Fruit fly (Drosophila melanogaster) whole organism, embryonic: Measurements from ENCODE around the gene CG11811.

Experiments used
- BtbVII ChIP-seq: fragments of 200-800 bp; sonication (Bioruptor generic); optimal IDR thresholded peaks from 3 replicates; lab custom pipeline; 2017; ENCODE audit warnings: missing biosample characterization, mild to moderate bottlenecking, missing genetic modification characterization
- CG10543 ChIP-seq: fragments of 200-800 bp; sonication (Bioruptor generic); optimal IDR thresholded peaks from 3 replicates; lab custom pipeline; 2017; ENCODE audit warnings: missing biosample characterization, mild to moderate bottlenecking, missing genetic modification characterization, moderate library complexity
- CG12659 ChIP-seq: fragments of 200-800 bp; sonication (Bioruptor generic); optimal IDR thresholded peaks from 3 replicates; lab custom pipeline; 2017; ENCODE audit warnings: mild to moderate bottlenecking, missing biosample characterization, missing genetic modification reagents, missing genetic modification characterization
- CG14710 ChIP-seq: fragments of 200-800 bp; sonication (Bioruptor generic); optimal IDR thresholded peaks from 3 replicates; lab custom pipeline; 2019; ENCODE audit warnings: missing biosample characterization, mild to moderate bottlenecking, missing genetic modification characterization, moderate library complexity
- CG15269 ChIP-seq: fragments of 200-800 bp; sonication (Bioruptor generic); optimal IDR thresholded peaks from 2 replicates; lab custom pipeline; 2018; ENCODE audit warnings: missing biosample characterization, mild to moderate bottlenecking, missing genetic modification characterization, moderate library complexity
- CG1603 ChIP-seq: fragments of 200-800 bp; sonication (Bioruptor generic); optimal IDR thresholded peaks from 2 replicates; lab custom pipeline; 2019; ENCODE audit warnings: missing biosample characterization, mild to moderate bottlenecking, missing genetic modification characterization, moderate library complexity
- CG17328 ChIP-seq: fragments of 200-800 bp; sonication (Bioruptor generic); IDR thresholded peaks from 2 replicates; pipeline ENCODE4 v1.3.6; 2022; ENCODE audit warnings: missing biosample characterization, missing genetic modification characterization
- CG17612 ChIP-seq: fragments of 200-800 bp; sonication (Bioruptor generic); IDR thresholded peaks from 2 replicates; pipeline ENCODE4 v1.3.6; 2022; ENCODE audit warnings: missing biosample characterization, missing genetic modification characterization
- CG18764 ChIP-seq: fragments of 200-800 bp; sonication (Bioruptor generic); optimal IDR thresholded peaks from 3 replicates; lab custom pipeline; 2016; ENCODE audit warnings: missing biosample characterization, missing genetic modification characterization
- CG2678 ChIP-seq: fragments of 200-800 bp; sonication (Bioruptor generic); optimal IDR thresholded peaks from 3 replicates; lab custom pipeline; 2019; ENCODE audit warnings: missing biosample characterization, mild to moderate bottlenecking, missing genetic modification characterization, moderate library complexity
- CG30431 ChIP-seq: fragments of 200-800 bp; sonication (Bioruptor generic); optimal IDR thresholded peaks from 2 replicates; lab custom pipeline; 2017; ENCODE audit warnings: missing biosample characterization, missing genetic modification characterization
- CG33213 ChIP-seq: fragments of 200-800 bp; sonication (Bioruptor generic); optimal IDR thresholded peaks from 3 replicates; lab custom pipeline; 2016; ENCODE audit warnings: missing biosample characterization, missing genetic modification characterization
- CG3995 ChIP-seq: fragments of 200-800 bp; sonication (Bioruptor generic); optimal IDR thresholded peaks from 3 replicates; lab custom pipeline; 2016; ENCODE audit warnings: missing biosample characterization, missing genetic modification characterization
- CG4424 ChIP-seq: fragments of 200-800 bp; sonication (Bioruptor generic); optimal IDR thresholded peaks from 3 replicates; lab custom pipeline; 2016; ENCODE audit warnings: missing biosample characterization, missing genetic modification characterization
- CG4707 ChIP-seq: fragments of 200-800 bp; sonication (Bioruptor generic); optimal IDR thresholded peaks from 2 replicates; lab custom pipeline; 2018; ENCODE audit warnings: missing biosample characterization, mild to moderate bottlenecking, missing genetic modification characterization, moderate library complexity
- CG6854 ChIP-seq: fragments of 200-800 bp; sonication (Bioruptor generic); optimal IDR thresholded peaks from 3 replicates; lab custom pipeline; 2017; ENCODE audit warnings: missing biosample characterization, mild to moderate bottlenecking, missing genetic modification characterization
- CG7928 ChIP-seq: fragments of 200-800 bp; sonication (Bioruptor generic); optimal IDR thresholded peaks from 2 replicates; lab custom pipeline; 2017; ENCODE audit warnings: missing biosample characterization, mild to moderate bottlenecking, missing genetic modification characterization
- CG9727 ChIP-seq: fragments of 200-800 bp; sonication (Bioruptor generic); optimal IDR thresholded peaks from 3 replicates; lab custom pipeline; 2017; ENCODE audit warnings: missing biosample characterization, mild to moderate bottlenecking, missing genetic modification characterization
- Dfd ChIP-seq, 2 experiments: fragments of >200 bp; optimal IDR thresholded peaks; 2 replicates each; lab custom pipeline; 2017; ENCODE audit warnings: missing biosample characterization in 2 of 2, missing genetic modification characterization in 2 of 2
- ERR ChIP-seq: fragments of 200-800 bp; sonication (Bioruptor generic); optimal IDR thresholded peaks from 2 replicates; lab custom pipeline; 2016; ENCODE audit warnings: missing biosample characterization, missing genetic modification characterization
- HLHmδ ChIP-seq: fragments of 200-800 bp; sonication (Bioruptor generic); optimal IDR thresholded peaks from 2 replicates; lab custom pipeline; 2018; ENCODE audit warnings: missing biosample characterization, mild to moderate bottlenecking, missing genetic modification characterization, moderate library complexity
- Lhr ChIP-seq: fragments of 200-800 bp; sonication (Bioruptor generic); optimal IDR thresholded peaks from 3 replicates; lab custom pipeline; 2017; ENCODE audit warnings: mild to moderate bottlenecking, missing biosample characterization, missing genetic modification reagents, missing genetic modification characterization
- Med ChIP-seq: fragments of 200-800 bp; sonication (Bioruptor generic); peaks from one replicate; lab custom pipeline; 2016; ENCODE audit warnings: missing biosample characterization, missing genetic modification characterization, mild to moderate bottlenecking, inconsistent platforms, moderate library complexity
- Pdp1 ChIP-seq, 2 experiments: fragments of 200-800 bp; sonication (Bioruptor generic); optimal IDR thresholded peaks; 3 replicates each; lab custom pipeline; 2016; ENCODE audit warnings: missing biosample characterization in 2 of 2, missing genetic modification characterization in 2 of 2, mild to moderate bottlenecking in 1 of 2, moderate library complexity in 1 of 2
- Ravus ChIP-seq: fragments of 200-800 bp; sonication (Bioruptor generic); IDR thresholded peaks from 2 replicates; pipeline ENCODE4 v1.3.6; 2022; ENCODE audit warnings: missing biosample characterization, missing genetic modification characterization
- Stat92E ChIP-seq, 3 experiments: fragments of >200 bp in 2 of 3; fragments of 200-800 bp in 1 of 3; sonication (Bioruptor generic) in 1 of 3; optimal IDR thresholded peaks; 2 replicates each; lab custom pipeline; 2017 to 2019; ENCODE audit warnings: missing biosample characterization in 3 of 3, missing genetic modification characterization in 3 of 3, mild to moderate bottlenecking in 1 of 3, moderate library complexity in 1 of 3
- TFAM ChIP-seq: fragments of 200-800 bp; sonication (Bioruptor generic); optimal IDR thresholded peaks from 2 replicates; lab custom pipeline; 2017; ENCODE audit warnings: missing biosample characterization, missing genetic modification characterization, inconsistent platforms
- Vsx1 ChIP-seq: fragments of 200-800 bp; sonication (Bioruptor generic); optimal IDR thresholded peaks from 2 replicates; lab custom pipeline; 2017; ENCODE audit warnings: missing biosample characterization, mild to moderate bottlenecking, missing genetic modification characterization, missing genetic modification reagents
- abd-A ChIP-seq: fragments of 200-800 bp; sonication (Bioruptor generic); optimal IDR thresholded peaks from 3 replicates; lab custom pipeline; 2019; ENCODE audit warnings: missing biosample characterization, mild to moderate bottlenecking, missing genetic modification characterization, moderate library complexity
- amos ChIP-seq: fragments of 200-800 bp; sonication (Bioruptor generic); IDR thresholded peaks from 2 replicates; pipeline ENCODE4 v1.3.6; 2022; ENCODE audit warnings: missing biosample characterization, missing genetic modification characterization; ENCODE audit not compliant: partially characterized antibody
- crp ChIP-seq, 2 experiments: fragments of 200-800 bp; sonication (Bioruptor generic); optimal IDR thresholded peaks; 2 replicates in 1 of 2; 3 replicates in 1 of 2; lab custom pipeline; 2017; ENCODE audit warnings: missing biosample characterization in 2 of 2, missing genetic modification characterization in 2 of 2, mild to moderate bottlenecking in 1 of 2, moderate library complexity in 1 of 2
- dysf ChIP-seq: fragments of 200-800 bp; sonication (Bioruptor generic); IDR thresholded peaks from 3 replicates; pipeline ENCODE4 v1.3.6; 2022; ENCODE audit warnings: missing biosample characterization, missing genetic modification characterization
- gem ChIP-seq: fragments of 200-800 bp; sonication (Bioruptor generic); optimal IDR thresholded peaks from 2 replicates; lab custom pipeline; 2019; ENCODE audit warnings: missing biosample characterization, mild to moderate bottlenecking, missing genetic modification characterization, moderate library complexity
- grau ChIP-seq: fragments of 200-800 bp; optimal IDR thresholded peaks from 3 replicates; lab custom pipeline; 2019; ENCODE audit warnings: missing biosample characterization, mild to moderate bottlenecking, missing genetic modification characterization, moderate library complexity
- pho ChIP-seq: fragments of 200-800 bp; sonication (Bioruptor generic); optimal IDR thresholded peaks from 2 replicates; lab custom pipeline; 2016; ENCODE audit warnings: missing biosample characterization, missing genetic modification characterization
- pros ChIP-seq: fragments of 200-800 bp; sonication (Bioruptor generic); optimal IDR thresholded peaks from 3 replicates; lab custom pipeline; 2019; ENCODE audit warnings: missing biosample characterization, mild to moderate bottlenecking, missing genetic modification characterization, moderate library complexity
- sens ChIP-seq: fragments of 200-800 bp; sonication (Bioruptor generic); peaks from one replicate; lab custom pipeline; 2016; ENCODE audit warnings: missing biosample characterization, missing genetic modification characterization
- shn ChIP-seq: fragments of 200-800 bp; sonication (Bioruptor generic); optimal IDR thresholded peaks from 3 replicates; lab custom pipeline; 2016; ENCODE audit warnings: missing biosample characterization, missing genetic modification characterization
- slou ChIP-seq: fragments of 200-800 bp; sonication (Bioruptor generic); optimal IDR thresholded peaks from 3 replicates; lab custom pipeline; 2016; ENCODE audit warnings: missing biosample characterization, missing genetic modification characterization
- so ChIP-seq: fragments of 200-800 bp; sonication (Bioruptor generic); IDR thresholded peaks from 3 replicates; pipeline ENCODE4 v1.3.6; 2022; ENCODE audit warnings: missing biosample characterization, missing genetic modification characterization
- tgo ChIP-seq: fragments of 200-800 bp; sonication (Bioruptor generic); IDR thresholded peaks from 3 replicates; pipeline ENCODE4 v1.3.6; 2022; ENCODE audit warnings: missing biosample characterization, missing genetic modification characterization
- tna ChIP-seq: fragments of 200-800 bp; sonication (Bioruptor generic); IDR thresholded peaks from 2 replicates; pipeline ENCODE4 v1.3.6; 2022; ENCODE audit warnings: missing biosample characterization, missing genetic modification characterization; ENCODE audit not compliant: partially characterized antibody
- trem ChIP-seq: fragments of 200-800 bp; optimal IDR thresholded peaks from 3 replicates; lab custom pipeline; 2019; ENCODE audit warnings: missing biosample characterization, mild to moderate bottlenecking, missing genetic modification characterization, moderate library complexity
- trh ChIP-seq: fragments of 200-800 bp; sonication (Bioruptor generic); optimal IDR thresholded peaks from 2 replicates; lab custom pipeline; 2016; ENCODE audit warnings: missing biosample characterization, missing genetic modification characterization
- unpg ChIP-seq: fragments of 200-800 bp; sonication (Bioruptor generic); optimal IDR thresholded peaks from 3 replicates; lab custom pipeline; 2018; ENCODE audit warnings: missing biosample characterization, mild to moderate bottlenecking, missing genetic modification characterization, moderate library complexity
- z ChIP-seq: fragments of 200-800 bp; sonication (Bioruptor generic); IDR thresholded peaks from 3 replicates; pipeline ENCODE4 v1.3.6; 2022; ENCODE audit warnings: missing biosample characterization, missing genetic modification characterization
- zen2 ChIP-seq: fragments of 200-800 bp; sonication (Bioruptor generic); IDR thresholded peaks from 3 replicates; pipeline ENCODE4 v1.3.6; 2022; ENCODE audit warnings: missing biosample characterization, missing genetic modification characterization; ENCODE audit not compliant: partially characterized antibody

Gene CG11811

DNA sequence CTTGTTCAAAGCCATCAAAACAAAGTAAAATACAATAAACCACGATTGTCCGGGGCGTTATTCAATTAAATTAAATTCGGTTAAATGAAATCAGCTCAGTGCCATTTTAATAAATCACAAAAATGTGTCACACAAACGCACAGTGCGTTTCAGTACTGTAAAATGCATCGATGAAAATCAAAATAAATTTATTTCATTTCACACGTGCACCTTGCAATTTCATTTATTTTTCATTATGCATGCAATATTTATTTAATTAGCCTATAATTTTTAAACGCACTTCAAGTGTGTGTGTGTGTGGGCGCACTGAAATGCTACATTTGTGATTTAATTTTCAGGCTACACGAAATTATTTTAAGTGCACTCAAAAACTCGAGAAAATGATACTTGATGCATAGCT lies 36.4 kb upstream of the CG11811 start:
- TF ChIP-seq CG1603 (tag; lab: Kevin White, UChicago) (peak; percentile 8), CG17612 (GFP tag; lab: Robert Waterston, UW) (no peak), Pdp1 (GFP tag; optimal IDR thresholded peaks at IDR 0.05; lab: Kevin White, UChicago) (peak in 1 of 2 experiments; percentile 34), tna (GFP tag; lab: Robert Waterston, UW) (no peak), z (no peak), gem (tag; lab: Kevin White, UChicago) (peak; percentile 19), sens (GFP tag; lab: Kevin White, UChicago) (peak; percentile 55), Med (GFP tag; lab: Kevin White, UChicago) (peak; percentile 67), CG4424 (GFP tag; lab: Kevin White, UChicago) (no peak)

dm6 chr3L:10656451-10657198 lies 34.2 kb upstream of the CG11811 start:
- TF ChIP-seq CG2678 (peak; percentile 81), HLHmδ (GFP tag; lab: Kevin White, UChicago) (no peak), grau (peak; percentile 43), trem (tag; lab: Kevin White, UChicago) (peak; percentile 0), pros (GFP tag; lab: Kevin White, UChicago) (no peak), ERR (GFP tag; lab: Kevin White, UChicago) (peak; percentile 29), shn (GFP tag; lab: Kevin White, UChicago) (peak; percentile 52), CG18764 (peak; percentile 69), CG7928 (GFP tag; lab: Kevin White, UChicago) (no peak), crp (GFP tag; optimal IDR thresholded peaks at IDR 0.05; lab: Kevin White, UChicago) (peak in 1 of 2 experiments; percentile 12), so (GFP tag; lab: Robert Waterston, UW) (peak; percentile 65; the same call in 2 of the 3 replicates), dysf (GFP tag; lab: Robert Waterston, UW) (no peak), pho (GFP tag; lab: Kevin White, UChicago) (peak; percentile 42), Ravus (GFP tag; lab: Robert Waterston, UW) (no peak), CG17612 (GFP tag; lab: Robert Waterston, UW) (no peak), zen2 (no peak), unpg (GFP tag; lab: Kevin White, UChicago) (peak; percentile 69), abd-A (tag; lab: Kevin White, UChicago) (no peak), Vsx1 (GFP tag; lab: Kevin White, UChicago) (peak; percentile 84), CG9727 (peak; percentile 70), tgo (GFP tag; lab: Robert Waterston, UW) (peak; percentile 29; the same call in 1 of the 3 replicates), CG33213 (GFP tag; lab: Kevin White, UChicago) (peak; percentile 80), CG15269 (tag; lab: Kevin White, UChicago) (peak; percentile 68), CG12659 (GFP tag; lab: Kevin White, UChicago) (peak; percentile 47), CG17328 (GFP tag; lab: Robert Waterston, UW) (no peak), CG10543 (GFP tag; lab: Kevin White, UChicago) (peak; percentile 27), Lhr (GFP tag; lab: Kevin White, UChicago) (peak; percentile 36), TFAM (GFP tag; lab: Kevin White, UChicago) (peak; percentile 34), amos (GFP tag; lab: Robert Waterston, UW) (no peak), CG6854 (GFP tag; lab: Kevin White, UChicago) (no peak), slou (GFP tag; lab: Kevin White, UChicago) (peak; percentile 26), BtbVII (GFP tag; lab: Kevin White, UChicago) (peak; percentile 73), Stat92E (GFP tag; optimal IDR thresholded peaks at IDR 0.05; lab: Kevin White, UChicago) (no peak), CG3995 (GFP tag; lab: Kevin White, UChicago) (peak; percentile 1), Dfd (GFP tag; optimal IDR thresholded peaks at IDR 0.05; lab: Kevin White, UChicago) (no peak), CG14710 (tag; lab: Kevin White, UChicago) (peak; percentile 41), CG4707 (peak; percentile 78), trh (GFP tag; lab: Kevin White, UChicago) (peak; percentile 45), CG30431 (GFP tag; lab: Kevin White, UChicago) (no peak)
